Worm (Caenorhabditis elegans) whole organism, L1 larva: ENCODE data around the gene hlh-10.

Experiments
- C34B4.2 ChIP-seq: sonication (generic microtip); optimal IDR thresholded peaks from 2 replicates; lab custom pipeline; 2017; ENCODE audit warnings: mild to moderate bottlenecking, missing genetic modification characterization, missing compliant biosample characterization
- F16B12.6 ChIP-seq: fragments of 150-350 bp; optimal IDR thresholded peaks from 2 replicates; lab custom pipeline; 2014; ENCODE audit warnings: missing biosample characterization, missing genetic modification characterization
- Y116A8C.19 ChIP-seq: sonication (generic microtip); optimal IDR thresholded peaks from 2 replicates; lab custom pipeline; 2016; ENCODE audit warnings: missing compliant biosample characterization, missing genetic modification characterization, borderline replicate concordance
- aly-2 ChIP-seq: fragments of 150-350 bp; optimal IDR thresholded peaks from 2 replicates; lab custom pipeline; 2014; ENCODE audit warnings: missing biosample characterization, missing genetic modification characterization
- ama-1 ChIP-seq: fragments of 150-350 bp; optimal IDR thresholded peaks from 2 replicates; lab custom pipeline; 2014
- ceh-8 ChIP-seq: fragments of 200-800 bp; sonication (Bioruptor generic); optimal IDR thresholded peaks from 2 replicates; lab custom pipeline; 2018; ENCODE audit warnings: mild to moderate bottlenecking, missing genetic modification characterization, moderate library complexity, missing compliant biosample characterization
- ceh-82 ChIP-seq, 3 experiments: fragments of 150-350 bp in 1 of 3; sonication (generic microtip) in 2 of 3; optimal IDR thresholded peaks; 2 replicates each; lab custom pipeline; 2014 to 2017; ENCODE audit warnings: missing biosample characterization in 3 of 3, missing genetic modification characterization in 3 of 3
- ceh-90 ChIP-seq: sonication (generic microtip); optimal IDR thresholded peaks from 2 replicates; lab custom pipeline; 2016; ENCODE audit warnings: missing genetic modification characterization, missing compliant biosample characterization
- ces-1 ChIP-seq: fragments of 150-350 bp; optimal IDR thresholded peaks from 2 replicates; lab custom pipeline; 2014; ENCODE audit warnings: missing biosample characterization, missing genetic modification reagents, missing genetic modification characterization
- dsc-1 ChIP-seq: sonication (generic microtip); optimal IDR thresholded peaks from 2 replicates; lab custom pipeline; 2016; ENCODE audit warnings: mild to moderate bottlenecking, missing genetic modification characterization, missing compliant biosample characterization
- efl-1 ChIP-seq, 4 experiments: fragments of 150-350 bp; optimal IDR thresholded peaks in 3 of 4; peaks in 1 of 4; 1 replicate in 1 of 4; 2 replicates in 3 of 4; lab custom pipeline; 2014; ENCODE audit warnings: missing biosample characterization in 2 of 4, missing genetic modification characterization in 2 of 4, missing genetic modification reagents in 2 of 4
- egl-13 ChIP-seq: sonication (generic microtip); optimal IDR thresholded peaks from 2 replicates; lab custom pipeline; 2016; ENCODE audit warnings: missing genotype, missing genetic modification reagents, missing genetic modification characterization, missing compliant biosample characterization
- egl-27 ChIP-seq, 2 experiments: fragments of 150-350 bp in 1 of 2; sonication (generic microtip); optimal IDR thresholded peaks; 3 replicates each; lab custom pipeline; 2017 to 2018; ENCODE audit warnings: missing biosample characterization in 2 of 2, missing genetic modification characterization in 2 of 2, missing genetic modification reagents in 2 of 2
- fkh-4 ChIP-seq: sonication (generic microtip); optimal IDR thresholded peaks from 2 replicates; lab custom pipeline; 2016; ENCODE audit warnings: missing compliant biosample characterization, missing genetic modification characterization, borderline replicate concordance
- fkh-8 ChIP-seq: sonication (generic microtip); optimal IDR thresholded peaks from 2 replicates; lab custom pipeline; 2016; ENCODE audit warnings: mild to moderate bottlenecking, missing genetic modification characterization, missing compliant biosample characterization
- fos-1 ChIP-seq: fragments of 150-350 bp; optimal IDR thresholded peaks from 2 replicates; lab custom pipeline; 2014; ENCODE audit warnings: missing biosample characterization, missing genetic modification characterization
- hlh-17 ChIP-seq: fragments of 200-800 bp; sonication (Bioruptor generic); optimal IDR thresholded peaks from 2 replicates; lab custom pipeline; 2018; ENCODE audit warnings: missing genetic modification characterization, mild to moderate bottlenecking, missing compliant biosample characterization, moderate library complexity, borderline replicate concordance
- hlh-4 ChIP-seq: sonication (generic microtip); optimal IDR thresholded peaks from 2 replicates; lab custom pipeline; 2016; ENCODE audit warnings: mild to moderate bottlenecking, missing genetic modification characterization, missing compliant biosample characterization
- irx-1 ChIP-seq: sonication (generic microtip); optimal IDR thresholded peaks from 2 replicates; lab custom pipeline; 2016; ENCODE audit warnings: missing genetic modification characterization, missing compliant biosample characterization
- isw-1 ChIP-seq: fragments of 200-800 bp; sonication (Bioruptor generic); IDR thresholded peaks from 2 replicates; pipeline ENCODE4 v1.3.6; 2022; ENCODE audit warnings: missing genetic modification characterization, missing compliant biosample characterization
- jun-1 ChIP-seq: fragments of 150-350 bp; optimal IDR thresholded peaks from 2 replicates; lab custom pipeline; 2014; ENCODE audit warnings: missing biosample characterization, missing genetic modification reagents, missing genetic modification characterization
- lin-14 ChIP-seq: fragments of 200-800 bp; sonication (Bioruptor generic); optimal IDR thresholded peaks from 2 replicates; lab custom pipeline; 2018; ENCODE audit warnings: mild to moderate bottlenecking, missing genetic modification characterization, moderate library complexity, missing compliant biosample characterization
- lin-15B ChIP-seq: fragments of 150-350 bp; sonication (generic microtip); optimal IDR thresholded peaks from 3 replicates; lab custom pipeline; 2014; ENCODE audit warnings: missing biosample characterization, missing genetic modification characterization
- lin-35 ChIP-seq, 2 experiments: fragments of 150-350 bp; optimal IDR thresholded peaks; 2 replicates each; lab custom pipeline; 2014; ENCODE audit warnings: missing biosample characterization in 2 of 2, missing genetic modification characterization in 2 of 2, missing genetic modification reagents in 2 of 2
- mep-1 ChIP-seq: fragments of 150-350 bp; optimal IDR thresholded peaks from 2 replicates; lab custom pipeline; 2014; ENCODE audit warnings: missing biosample characterization, missing genetic modification characterization
- nhr-19 ChIP-seq: fragments of 200-800 bp; sonication (Bioruptor generic); conservative IDR thresholded peaks from 2 replicates; pipeline ENCODE4 v1.3.6; 2022; ENCODE audit warnings: missing genetic modification characterization, missing compliant biosample characterization
- nhr-20 ChIP-seq: sonication (generic microtip); optimal IDR thresholded peaks from 2 replicates; lab custom pipeline; 2016; ENCODE audit warnings: mild to moderate bottlenecking, missing genetic modification characterization, missing compliant biosample characterization
- nhr-47 ChIP-seq: sonication (generic microtip); optimal IDR thresholded peaks from 2 replicates; lab custom pipeline; 2016; ENCODE audit warnings: mild to moderate bottlenecking, missing genetic modification characterization, moderate library complexity, missing compliant biosample characterization
- nhr-71 ChIP-seq: sonication (generic microtip); optimal IDR thresholded peaks from 2 replicates; lab custom pipeline; 2016; ENCODE audit warnings: mild to moderate bottlenecking, missing genetic modification characterization, moderate library complexity, missing compliant biosample characterization
- nhr-90 ChIP-seq: sonication (generic microtip); optimal IDR thresholded peaks from 2 replicates; lab custom pipeline; 2016; ENCODE audit warnings: mild to moderate bottlenecking, missing genetic modification characterization, missing compliant biosample characterization; ENCODE audit not compliant: poor library complexity
- pag-3 ChIP-seq: sonication (generic microtip); optimal IDR thresholded peaks from 2 replicates; lab custom pipeline; 2017; ENCODE audit warnings: missing genetic modification characterization, mild to moderate bottlenecking, missing compliant biosample characterization, antibody characterized with exemption, borderline replicate concordance; ENCODE audit not compliant: insufficient read depth
- pqm-1 ChIP-seq: sonication (generic microtip); optimal IDR thresholded peaks from 3 replicates; lab custom pipeline; 2017; ENCODE audit warnings: missing biosample characterization, missing genetic modification characterization
- skn-1 ChIP-seq: fragments of 150-350 bp; optimal IDR thresholded peaks from 2 replicates; lab custom pipeline; 2014; ENCODE audit warnings: missing biosample characterization, missing genetic modification characterization
- snu-23 ChIP-seq: sonication (generic microtip); optimal IDR thresholded peaks from 2 replicates; lab custom pipeline; 2016; ENCODE audit warnings: missing genetic modification characterization, missing compliant biosample characterization
- swsn-7 ChIP-seq: sonication (generic microtip); optimal IDR thresholded peaks from 2 replicates; lab custom pipeline; 2016; ENCODE audit warnings: missing genetic modification characterization, missing compliant biosample characterization
- unc-130 ChIP-seq: fragments of 150-350 bp; optimal IDR thresholded peaks from 2 replicates; lab custom pipeline; 2017; ENCODE audit warnings: missing biosample characterization, missing genetic modification characterization, inconsistent platforms
- unc-30 ChIP-seq: sonication (generic microtip); optimal IDR thresholded peaks from 2 replicates; lab custom pipeline; 2017; ENCODE audit warnings: missing biosample characterization, missing genetic modification characterization
- unc-98 ChIP-seq: fragments of 200-800 bp; sonication (Bioruptor generic); IDR thresholded peaks from 2 replicates; pipeline ENCODE4 v1.3.6; 2022; ENCODE audit warnings: missing genetic modification characterization, missing compliant biosample characterization
- zag-1 ChIP-seq: fragments of 150-350 bp; optimal IDR thresholded peaks from 2 replicates; lab custom pipeline; 2014; ENCODE audit warnings: missing biosample characterization, missing genetic modification characterization
- ztf-4 ChIP-seq: fragments of 150-350 bp; optimal IDR thresholded peaks from 2 replicates; lab custom pipeline; 2014; ENCODE audit warnings: missing biosample characterization, missing genetic modification characterization

Gene hlh-10

DNA sequence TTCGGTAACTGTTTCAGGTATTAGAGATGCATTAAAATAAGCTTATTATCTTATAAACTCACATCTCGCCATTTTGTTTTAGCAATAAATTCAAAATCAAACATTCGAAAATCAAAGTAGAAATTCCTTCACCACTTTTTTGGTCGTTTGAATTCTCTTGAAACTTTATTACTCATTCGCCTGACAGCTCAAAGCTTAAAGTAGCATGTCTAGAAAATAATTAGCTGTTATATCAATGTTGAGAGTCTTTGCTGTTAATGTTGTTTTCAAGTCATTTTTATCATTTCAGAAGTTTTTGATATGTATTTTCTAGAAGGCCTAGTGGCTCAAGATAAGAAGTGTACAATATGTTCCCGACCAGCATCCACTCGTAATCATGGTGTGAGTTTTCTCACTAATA, 21.0 kb upstream of the hlh-10 start, which contains the start of gene nhr-39:
TSS of gene nhr-39 (plus strand) at position 301 of the 400 bp plus-strand sequence.
- TF ChIP-seq zag-1 = no peak
- no peak for TF ChIP-seq ceh-82 (tag; optimal IDR thresholded peaks at IDR 0.05; lab: Kevin White, UChicago)
- no peak for TF ChIP-seq nhr-20 (tag; lab: Kevin White, UChicago)
- TF ChIP-seq unc-130 (tag; lab: Kevin White, UChicago) = no peak
- no peak for TF ChIP-seq ceh-90 (tag; lab: Kevin White, UChicago)
- no peak for TF ChIP-seq efl-1 (optimal IDR thresholded peaks at IDR 0.05; lab: Kevin White, UChicago)
- TF ChIP-seq efl-1 (GFP tag; optimal IDR thresholded peaks at IDR 0.05 in 1 of 2; lab: Kevin White, UChicago) = no peak
- no peak for TF ChIP-seq irx-1
- TF ChIP-seq Y116A8C.19 (tag; lab: Kevin White, UChicago) = no peak
- TF ChIP-seq isw-1 (GFP tag; lab: Robert Waterston, UW) = no peak
- TF ChIP-seq jun-1 (tag; lab: Kevin White, UChicago) = no peak
- no peak for TF ChIP-seq unc-30 (tag; lab: Kevin White, UChicago)
- TF ChIP-seq nhr-19 (GFP tag; lab: Robert Waterston, UW) = no peak
- no peak for TF ChIP-seq pag-3 (tag; lab: Kevin White, UChicago)
- TF ChIP-seq lin-35 (GFP tag; optimal IDR thresholded peaks at IDR 0.05; lab: Kevin White, UChicago) = no peak
- no peak for TF ChIP-seq aly-2 (tag; lab: Kevin White, UChicago)
- no peak for TF ChIP-seq dsc-1
- no peak for TF ChIP-seq ama-1
- no peak for TF ChIP-seq swsn-7 (tag; lab: Kevin White, UChicago)
- no peak for TF ChIP-seq fos-1
- TF ChIP-seq snu-23 (GFP tag; lab: Kevin White, UChicago) = no peak

DNA sequence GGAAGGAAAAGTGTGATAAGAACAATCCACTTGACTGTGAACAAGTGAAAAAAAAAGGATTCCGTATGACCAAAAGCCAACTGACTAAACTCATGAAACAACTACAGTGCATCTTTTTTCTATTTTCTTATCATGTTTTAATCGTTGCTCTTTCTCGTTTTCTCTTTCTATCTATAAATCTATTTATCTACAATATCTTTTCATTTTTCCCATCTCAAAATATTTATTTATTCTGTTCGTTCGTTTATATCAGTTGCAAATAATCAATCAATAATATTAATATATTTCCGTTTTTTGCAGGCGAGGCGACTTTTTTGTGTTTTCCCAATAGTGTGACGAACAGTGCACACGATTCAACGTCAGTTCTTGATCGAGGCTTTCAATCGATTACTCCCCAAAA, 15.3 kb upstream of the hlh-10 start, which contains the start of gene F44A2.5:
TSS of gene F44A2.5 (plus strand) at position 301 of the 400 bp plus-strand sequence.
- TF ChIP-seq pqm-1 (no peak), mep-1 (tag; lab: Kevin White, UChicago) (no peak), hlh-17 (no peak), isw-1 (GFP tag; lab: Robert Waterston, UW) (no peak), lin-15B (tag; lab: Kevin White, UChicago) (no peak), nhr-19 (GFP tag; lab: Robert Waterston, UW) (no peak), F16B12.6 (no peak), ztf-4 (tag; lab: Kevin White, UChicago) (no peak), lin-35 (GFP tag; optimal IDR thresholded peaks at IDR 0.05; lab: Kevin White, UChicago) (no peak), lin-14 (GFP tag; lab: Kevin White, UChicago) (no peak), pag-3 (tag; lab: Kevin White, UChicago) (no peak), irx-1 (no peak), C34B4.2 (tag; lab: Kevin White, UChicago) (no peak), nhr-90 (no peak), unc-98 (GFP tag; lab: Robert Waterston, UW) (no peak)
- TF ChIP-seq, all 84 proteins: peak for 0

DNA sequence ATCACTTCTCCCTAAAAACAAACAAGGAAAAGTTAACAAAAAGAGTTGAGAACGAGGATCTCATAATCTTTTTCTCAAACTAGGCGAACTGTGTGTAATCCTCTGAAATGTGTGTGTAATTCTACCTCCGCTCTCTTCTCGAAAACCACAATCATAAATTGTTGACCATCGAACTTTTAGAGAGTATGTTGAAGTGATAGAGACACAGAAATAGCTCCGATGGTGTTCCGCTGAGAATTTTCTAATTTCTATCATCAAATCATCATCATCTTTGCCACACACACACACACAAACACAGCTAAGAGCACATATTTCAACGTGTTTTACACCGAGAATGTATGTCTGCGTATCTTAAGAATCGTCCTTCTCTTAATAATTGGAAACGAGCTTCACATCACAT, 13.6 kb upstream of the hlh-10 start:
- TF ChIP-seq hlh-4 (tag; lab: Kevin White, UChicago) = no peak
- peak; percentile 25 for TF ChIP-seq dsc-1
- no peak for TF ChIP-seq zag-1
- TF ChIP-seq skn-1 (tag; lab: Kevin White, UChicago) = no peak
- peak; percentile 15 for TF ChIP-seq lin-14 (GFP tag; lab: Kevin White, UChicago)
- TF ChIP-seq, all 84 proteins: peak for 2

DNA sequence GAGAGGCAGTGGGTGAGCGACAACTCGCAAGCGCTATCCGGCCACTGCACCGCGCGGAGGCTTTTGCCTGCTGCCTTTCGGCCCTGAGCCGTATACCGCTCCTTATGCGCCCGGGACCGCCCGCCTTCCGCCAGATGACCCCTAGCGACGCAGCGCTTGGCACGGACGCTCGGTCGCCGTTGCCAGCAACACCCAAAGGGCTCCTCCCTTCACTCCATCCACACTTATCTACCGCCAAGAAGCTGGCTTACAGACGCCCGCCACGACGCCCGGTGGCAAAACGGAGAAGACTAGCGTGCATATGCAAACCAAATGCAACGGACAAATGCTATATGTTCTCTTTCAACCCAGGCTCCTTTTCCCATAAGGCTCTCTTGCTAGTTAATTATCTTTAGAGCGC, 11.3 kb upstream of the hlh-10 start:
- TF ChIP-seq egl-27 (tag; optimal IDR thresholded peaks at IDR 0.05; lab: Kevin White, UChicago) (no peak), egl-13 (tag; lab: Kevin White, UChicago) (peak; percentile 1), ces-1 (GFP tag; lab: Kevin White, UChicago) (no peak), nhr-47 (peak; percentile 15), fkh-8 (tag; lab: Kevin White, UChicago) (peak; percentile 77), fkh-4 (tag; lab: Kevin White, UChicago) (no peak), nhr-71 (tag; lab: Kevin White, UChicago) (peak; percentile 24), ceh-8 (peak; percentile 1), dsc-1 (peak; percentile 27)
